Fruit fly (Drosophila melanogaster) whole organism, embryonic: ENCODE results near the gene Pp2C1.

Experiments
- Abd-B ChIP-seq: fragments of 200-800 bp; sonication (Bioruptor generic); optimal IDR thresholded peaks from 2 replicates; lab custom pipeline; 2018; ENCODE audit warnings: missing biosample characterization, mild to moderate bottlenecking, missing genetic modification characterization, moderate library complexity
- Bdp1 ChIP-seq: fragments of 200-800 bp; sonication (Bioruptor generic); optimal IDR thresholded peaks from 3 replicates; lab custom pipeline; 2016; ENCODE audit warnings: missing biosample characterization, missing genetic modification characterization
- CG10267 ChIP-seq: fragments of 200-800 bp; sonication (Bioruptor generic); optimal IDR thresholded peaks from 2 replicates; lab custom pipeline; 2018; ENCODE audit warnings: missing biosample characterization, mild to moderate bottlenecking, missing genetic modification characterization, moderate library complexity
- CG10431 ChIP-seq: fragments of 200-800 bp; sonication (Bioruptor generic); optimal IDR thresholded peaks from 3 replicates; lab custom pipeline; 2018; ENCODE audit warnings: missing biosample characterization, mild to moderate bottlenecking, missing genetic modification characterization
- CG10543 ChIP-seq: fragments of 200-800 bp; sonication (Bioruptor generic); optimal IDR thresholded peaks from 3 replicates; lab custom pipeline; 2017; ENCODE audit warnings: missing biosample characterization, mild to moderate bottlenecking, missing genetic modification characterization, moderate library complexity
- CG10959 ChIP-seq: fragments of 200-800 bp; sonication (Bioruptor generic); IDR thresholded peaks from 2 replicates; pipeline ENCODE4 v1.3.6; 2022; ENCODE audit warnings: missing biosample characterization, missing genetic modification characterization
- CG11560 ChIP-seq: fragments of 200-800 bp; sonication (Bioruptor generic); IDR thresholded peaks from 3 replicates; pipeline ENCODE4 v1.3.6; 2022; ENCODE audit warnings: missing biosample characterization, missing genetic modification characterization
- CG14667 ChIP-seq: fragments of 200-800 bp; sonication (Bioruptor generic); IDR thresholded peaks from 2 replicates; pipeline ENCODE4 v1.3.6; 2022; ENCODE audit warnings: missing biosample characterization, missing genetic modification characterization
- CG17385 ChIP-seq: fragments of 200-800 bp; sonication (Bioruptor generic); optimal IDR thresholded peaks from 3 replicates; lab custom pipeline; 2018; ENCODE audit warnings: missing biosample characterization, mild to moderate bottlenecking, missing genetic modification characterization
- CG1832 ChIP-seq: fragments of 200-800 bp; sonication (Bioruptor generic); optimal IDR thresholded peaks from 2 replicates; lab custom pipeline; 2017; ENCODE audit warnings: missing biosample characterization, mild to moderate bottlenecking, missing genetic modification characterization, inconsistent platforms
- CG2678 ChIP-seq: fragments of 200-800 bp; sonication (Bioruptor generic); optimal IDR thresholded peaks from 3 replicates; lab custom pipeline; 2019; ENCODE audit warnings: missing biosample characterization, mild to moderate bottlenecking, missing genetic modification characterization, moderate library complexity
- CG6791 ChIP-seq: fragments of 200-800 bp; sonication (Bioruptor generic); IDR thresholded peaks from 3 replicates; pipeline ENCODE4 v1.3.6; 2022; ENCODE audit warnings: missing biosample characterization, missing genetic modification characterization; ENCODE audit not compliant: partially characterized antibody
- CG6813 ChIP-seq: fragments of 200-800 bp; sonication (Bioruptor generic); optimal IDR thresholded peaks from 2 replicates; lab custom pipeline; 2017; ENCODE audit warnings: missing biosample characterization, missing genetic modification characterization, mild to moderate bottlenecking, moderate library complexity, missing genetic modification reagents
- CG7839 ChIP-seq: fragments of 200-800 bp; sonication (Bioruptor generic); optimal IDR thresholded peaks from 3 replicates; lab custom pipeline; 2018; ENCODE audit warnings: missing biosample characterization, mild to moderate bottlenecking, missing genetic modification characterization, moderate library complexity
- CG7928 ChIP-seq: fragments of 200-800 bp; sonication (Bioruptor generic); optimal IDR thresholded peaks from 2 replicates; lab custom pipeline; 2017; ENCODE audit warnings: missing biosample characterization, mild to moderate bottlenecking, missing genetic modification characterization
- CG8478 ChIP-seq: fragments of >200 bp; optimal IDR thresholded peaks from 2 replicates; lab custom pipeline; 2018
- CoRest ChIP-seq: fragments of 200-800 bp; sonication (Bioruptor generic); optimal IDR thresholded peaks from 3 replicates; lab custom pipeline; 2018; ENCODE audit warnings: missing biosample characterization, mild to moderate bottlenecking, missing genetic modification characterization, moderate library complexity
- Drgx ChIP-seq: fragments of 200-800 bp; sonication (Bioruptor generic); IDR thresholded peaks from 2 replicates; pipeline ENCODE4 v1.3.6; 2022; ENCODE audit warnings: missing biosample characterization, missing genetic modification characterization
- MESR4 ChIP-seq: fragments of 200-800 bp; sonication (Bioruptor generic); optimal IDR thresholded peaks from 2 replicates; lab custom pipeline; 2018; ENCODE audit warnings: missing biosample characterization, mild to moderate bottlenecking, missing genetic modification characterization, moderate library complexity
- Max ChIP-seq: fragments of 200-800 bp; sonication (Bioruptor generic); optimal IDR thresholded peaks from 2 replicates; lab custom pipeline; 2016; ENCODE audit warnings: missing biosample characterization, mild to moderate bottlenecking, missing genetic modification characterization
- Meics ChIP-seq: fragments of 200-800 bp; sonication (Bioruptor generic); optimal IDR thresholded peaks from 2 replicates; lab custom pipeline; 2017; ENCODE audit warnings: missing biosample characterization, mild to moderate bottlenecking, missing genetic modification characterization
- Nf-YB ChIP-seq: fragments of 200-800 bp; sonication (Bioruptor generic); optimal IDR thresholded peaks from 3 replicates; lab custom pipeline; 2019; ENCODE audit warnings: missing biosample characterization, mild to moderate bottlenecking, missing genetic modification characterization, moderate library complexity
- Nf-YC ChIP-seq: fragments of 200-800 bp; optimal IDR thresholded peaks from 3 replicates; lab custom pipeline; 2019; ENCODE audit warnings: missing biosample characterization, mild to moderate bottlenecking, missing genetic modification characterization, moderate library complexity
- Opbp ChIP-seq: fragments of 200-800 bp; sonication (Bioruptor generic); IDR thresholded peaks from 3 replicates; pipeline ENCODE4 v1.3.6; 2022; ENCODE audit warnings: missing biosample characterization, missing genetic modification characterization; ENCODE audit not compliant: partially characterized antibody
- Optix ChIP-seq: fragments of 200-800 bp; sonication (Bioruptor generic); IDR thresholded peaks from 3 replicates; pipeline ENCODE4 v1.3.6; 2022; ENCODE audit warnings: missing biosample characterization, missing genetic modification characterization
- PHDP ChIP-seq: fragments of 200-800 bp; sonication (Bioruptor generic); optimal IDR thresholded peaks from 3 replicates; lab custom pipeline; 2018; ENCODE audit warnings: missing biosample characterization, mild to moderate bottlenecking, missing genetic modification characterization, moderate library complexity
- Ssrp ChIP-seq: fragments of 200-800 bp; sonication (Bioruptor generic); optimal IDR thresholded peaks from 2 replicates; lab custom pipeline; 2018; ENCODE audit warnings: missing biosample characterization, mild to moderate bottlenecking, missing genetic modification characterization, moderate library complexity
- abd-A ChIP-seq: fragments of 200-800 bp; sonication (Bioruptor generic); optimal IDR thresholded peaks from 3 replicates; lab custom pipeline; 2019; ENCODE audit warnings: missing biosample characterization, mild to moderate bottlenecking, missing genetic modification characterization, moderate library complexity
- amos ChIP-seq: fragments of 200-800 bp; sonication (Bioruptor generic); IDR thresholded peaks from 2 replicates; pipeline ENCODE4 v1.3.6; 2022; ENCODE audit warnings: missing biosample characterization, missing genetic modification characterization; ENCODE audit not compliant: partially characterized antibody
- aop ChIP-seq: fragments of 200-800 bp; sonication (Bioruptor generic); IDR thresholded peaks from 2 replicates; pipeline ENCODE4 v1.3.6; 2022; ENCODE audit warnings: missing biosample characterization, missing genetic modification characterization
- cg ChIP-seq: fragments of 200-800 bp; sonication (Bioruptor generic); optimal IDR thresholded peaks from 3 replicates; lab custom pipeline; 2019; ENCODE audit warnings: missing biosample characterization, mild to moderate bottlenecking, missing genetic modification characterization, moderate library complexity
- chm ChIP-seq: fragments of 200-800 bp; sonication (Bioruptor generic); IDR thresholded peaks from 2 replicates; pipeline ENCODE4 v1.3.6; 2022; ENCODE audit warnings: missing biosample characterization, missing genetic modification characterization
- corto ChIP-seq: fragments of 200-800 bp; sonication (Bioruptor generic); optimal IDR thresholded peaks from 2 replicates; lab custom pipeline; 2016; ENCODE audit warnings: missing biosample characterization, mild to moderate bottlenecking, missing genetic modification characterization, moderate library complexity
- crc ChIP-seq: fragments of 200-800 bp; sonication (Bioruptor generic); optimal IDR thresholded peaks from 2 replicates; lab custom pipeline; 2016; ENCODE audit warnings: missing biosample characterization, missing genetic modification characterization
- ftz-f1 ChIP-seq: fragments of 200-800 bp; sonication (Bioruptor generic); optimal IDR thresholded peaks from 2 replicates; lab custom pipeline; 2016; ENCODE audit warnings: missing biosample characterization, missing genetic modification characterization
- gcm ChIP-seq: fragments of 200-800 bp; sonication (Bioruptor generic); optimal IDR thresholded peaks from 2 replicates; lab custom pipeline; 2019; ENCODE audit warnings: missing biosample characterization, mild to moderate bottlenecking, missing genetic modification characterization, moderate library complexity
- inv ChIP-seq: fragments of 200-800 bp; sonication (Bioruptor generic); IDR thresholded peaks from 2 replicates; pipeline ENCODE4 v1.3.6; 2022; ENCODE audit warnings: missing biosample characterization, missing genetic modification characterization; ENCODE audit not compliant: partially characterized antibody
- klu ChIP-seq: fragments of 200-800 bp; sonication (Bioruptor generic); IDR thresholded peaks from 2 replicates; pipeline ENCODE4 v1.3.6; 2022; ENCODE audit warnings: missing biosample characterization, missing genetic modification characterization
- kni ChIP-seq: fragments of 200-800 bp; sonication (Bioruptor generic); optimal IDR thresholded peaks from 3 replicates; lab custom pipeline; 2017; ENCODE audit warnings: mild to moderate bottlenecking, missing biosample characterization, missing genetic modification reagents, missing genetic modification characterization
- lab ChIP-seq: fragments of 200-800 bp; sonication (Bioruptor generic); optimal IDR thresholded peaks from 3 replicates; lab custom pipeline; 2017; ENCODE audit warnings: missing biosample characterization, missing genetic modification characterization, mild to moderate bottlenecking, moderate library complexity, missing genetic modification reagents
- lola ChIP-seq, 3 experiments: fragments of >200 bp in 2 of 3; fragments of 200-800 bp in 1 of 3; sonication (Bioruptor generic) in 1 of 3; optimal IDR thresholded peaks; 2 replicates each; lab custom pipeline; 2017 to 2019; ENCODE audit warnings: missing biosample characterization in 3 of 3, missing genetic modification characterization in 3 of 3, mild to moderate bottlenecking in 1 of 3, moderate library complexity in 1 of 3
- mld ChIP-seq: fragments of 200-800 bp; sonication (Bioruptor generic); IDR thresholded peaks from 3 replicates; pipeline ENCODE4 v1.3.6; 2022; ENCODE audit warnings: missing biosample characterization, missing genetic modification characterization; ENCODE audit not compliant: partially characterized antibody
- pzg ChIP-seq: fragments of 200-800 bp; sonication (Bioruptor generic); optimal IDR thresholded peaks from 3 replicates; lab custom pipeline; 2018; ENCODE audit warnings: missing biosample characterization, mild to moderate bottlenecking, missing genetic modification characterization, moderate library complexity
- rib ChIP-seq: fragments of 200-800 bp; sonication (Bioruptor generic); IDR thresholded peaks from 2 replicates; pipeline ENCODE4 v1.3.6; 2022; ENCODE audit warnings: missing biosample characterization, missing genetic modification characterization
- sd ChIP-seq: fragments of 200-800 bp; sonication (Bioruptor generic); optimal IDR thresholded peaks from 3 replicates; lab custom pipeline; 2018; ENCODE audit warnings: missing biosample characterization, mild to moderate bottlenecking, missing genetic modification characterization, moderate library complexity
- sqz ChIP-seq: fragments of 200-800 bp; sonication (Bioruptor generic); optimal IDR thresholded peaks from 3 replicates; lab custom pipeline; 2018; ENCODE audit warnings: missing biosample characterization, mild to moderate bottlenecking, missing genetic modification characterization
- tgo ChIP-seq: fragments of 200-800 bp; sonication (Bioruptor generic); IDR thresholded peaks from 3 replicates; pipeline ENCODE4 v1.3.6; 2022; ENCODE audit warnings: missing biosample characterization, missing genetic modification characterization
- ttk ChIP-seq: fragments of 200-800 bp; sonication (Bioruptor generic); IDR thresholded peaks from 2 replicates; pipeline ENCODE4 v2.1.2; 2022; ENCODE audit warnings: missing biosample characterization, missing genetic modification characterization
- twi ChIP-seq: fragments of 200-800 bp; optimal IDR thresholded peaks from 2 replicates; lab custom pipeline; 2019; ENCODE audit warnings: missing biosample characterization, mild to moderate bottlenecking, missing genetic modification characterization, moderate library complexity
- wek ChIP-seq: fragments of 200-800 bp; sonication (Bioruptor generic); optimal IDR thresholded peaks from 3 replicates; lab custom pipeline; 2018; ENCODE audit warnings: missing biosample characterization, mild to moderate bottlenecking, missing genetic modification characterization, moderate library complexity

Pp2C1 gene

DNA sequence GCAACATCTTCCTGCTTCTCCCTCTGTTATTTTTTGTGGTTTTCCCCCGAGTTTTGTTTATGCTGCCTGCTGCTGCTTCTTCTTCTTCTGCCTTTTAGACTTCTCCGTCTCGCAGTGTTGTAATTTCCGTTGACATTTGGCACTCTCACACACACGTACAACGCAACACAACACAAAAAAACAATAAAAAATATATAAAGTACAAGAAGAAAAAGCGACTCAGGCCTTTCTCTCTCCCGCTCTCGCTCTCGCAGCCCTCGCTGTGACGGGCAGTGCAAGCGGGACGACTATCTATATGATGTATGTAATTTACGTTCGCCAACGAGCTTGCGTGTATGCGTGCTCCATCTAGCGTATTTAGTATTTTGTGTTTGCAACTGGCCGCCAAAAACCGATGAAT is 553 bp downstream of the Pp2C1 start:
- no peak for TF ChIP-seq klu (GFP tag; lab: Robert Waterston, UW)
- peak; percentile 91 for TF ChIP-seq CG1832 (GFP tag; lab: Kevin White, UChicago)
- peak; percentile 28 for TF ChIP-seq CoRest
- no peak for TF ChIP-seq Bdp1 (GFP tag; lab: Kevin White, UChicago)
- TF ChIP-seq Ssrp (tag; lab: Kevin White, UChicago) = no peak
- TF ChIP-seq Nf-YC (tag; lab: Kevin White, UChicago) = peak; percentile 77
- TF ChIP-seq aop (GFP tag; lab: Robert Waterston, UW) = no peak
- TF ChIP-seq Opbp = no peak
- no peak for TF ChIP-seq CG6813 (GFP tag; lab: Kevin White, UChicago)
- no peak for TF ChIP-seq CG14667
- TF ChIP-seq sd = peak; percentile 16
- peak; percentile 21 for TF ChIP-seq CG2678 (tag; lab: Kevin White, UChicago)
- TF ChIP-seq CG10267 (tag; lab: Kevin White, UChicago) = no peak
- no peak for TF ChIP-seq CG10959 (GFP tag; lab: Robert Waterston, UW)
- TF ChIP-seq sqz (GFP tag; lab: Kevin White, UChicago) = peak; percentile 25
- peak; percentile 10 for TF ChIP-seq MESR4 (GFP tag; lab: Kevin White, UChicago)
- TF ChIP-seq ttk (GFP tag; lab: Robert Waterston, UW) = no peak
- no peak for TF ChIP-seq twi (tag; lab: Kevin White, UChicago)
- no peak for TF ChIP-seq CG11560 (tag; lab: Robert Waterston, UW)
- no peak for TF ChIP-seq pzg
- TF ChIP-seq mld (GFP tag; lab: Robert Waterston, UW) = no peak
- TF ChIP-seq Abd-B (GFP tag; lab: Kevin White, UChicago) = peak; percentile 75
- TF ChIP-seq lab = peak; percentile 46
- no peak; the same call in 1 of the 2 replicates for TF ChIP-seq amos (GFP tag; lab: Robert Waterston, UW)
- no peak for TF ChIP-seq kni
- no peak for TF ChIP-seq wek
- TF ChIP-seq Nf-YB = peak; percentile 68
- peak; percentile 84 for TF ChIP-seq CG17385 (GFP tag; lab: Kevin White, UChicago)
- peak in 1 of 3 experiments; percentile 58 for TF ChIP-seq lola (GFP tag; optimal IDR thresholded peaks at IDR 0.05; lab: Kevin White, UChicago)
- no peak for TF ChIP-seq Optix (GFP tag; lab: Robert Waterston, UW)
- TF ChIP-seq inv = no peak
- no peak for TF ChIP-seq chm
- TF ChIP-seq corto (GFP tag; lab: Kevin White, UChicago) = peak; percentile 6
- peak; percentile 55 for TF ChIP-seq ftz-f1 (GFP tag; lab: Kevin White, UChicago)
- no peak for TF ChIP-seq CG10431 (GFP tag; lab: Kevin White, UChicago)
- TF ChIP-seq crc = no peak
- no peak for TF ChIP-seq CG7928 (GFP tag; lab: Kevin White, UChicago)
- TF ChIP-seq rib = no peak
- peak; percentile 21 for TF ChIP-seq Meics (GFP tag; lab: Kevin White, UChicago)
- peak; percentile 57 for TF ChIP-seq Drgx (GFP tag; lab: Robert Waterston, UW)
- peak; percentile 94 for TF ChIP-seq cg (GFP tag; lab: Kevin White, UChicago)
- no peak for TF ChIP-seq CG7839 (tag; lab: Kevin White, UChicago)
- peak; percentile 80 for TF ChIP-seq abd-A
- peak; percentile 89 for TF ChIP-seq CG8478
- TF ChIP-seq Max = no peak
- no peak for TF ChIP-seq PHDP
- TF ChIP-seq CG10543 (GFP tag; lab: Kevin White, UChicago) = peak; percentile 56
- TF ChIP-seq tgo (GFP tag; lab: Robert Waterston, UW) = no peak
- TF ChIP-seq CG6791 (GFP tag; lab: Robert Waterston, UW) = 0 out of 3 replicates have a peak, but pooled peaks have one; percentile 24
- no peak for TF ChIP-seq gcm
